Worm (Caenorhabditis elegans) whole organism, young adult: ENCODE measurements around the gene Y69A2AR.31.

ENCODE experiments used
- B0261.1 ChIP-seq: sonication (generic microtip); optimal IDR thresholded peaks from 2 replicates; lab custom pipeline; 2016; ENCODE audit warnings: mild to moderate bottlenecking, missing genetic modification characterization, moderate library complexity, missing compliant biosample characterization
- C06A6.2 ChIP-seq: fragments of 200-800 bp; sonication (Bioruptor generic); conservative IDR thresholded peaks from 2 replicates; pipeline ENCODE4 v1.3.6; 2022; ENCODE audit warnings: missing genetic modification characterization, missing compliant biosample characterization
- D2030.7 ChIP-seq: fragments of 200-800 bp; sonication (Bioruptor generic); IDR thresholded peaks from 2 replicates; pipeline ENCODE4 v1.3.6; 2022; ENCODE audit warnings: missing genetic modification reagents, missing genetic modification characterization, missing compliant biosample characterization
- F22D6.2 ChIP-seq: sonication (generic microtip); optimal IDR thresholded peaks from 2 replicates; lab custom pipeline; 2016; ENCODE audit warnings: mild to moderate bottlenecking, missing genetic modification characterization, missing compliant biosample characterization
- F23B12.7 ChIP-seq: sonication (generic microtip); optimal IDR thresholded peaks from 2 replicates; lab custom pipeline; 2017; ENCODE audit warnings: missing genetic modification characterization, mild to moderate bottlenecking, missing compliant biosample characterization, antibody characterized with exemption, moderate library complexity; ENCODE audit not compliant: insufficient read depth
- F33H1.4 ChIP-seq: fragments of 200-800 bp; sonication (Bioruptor generic); IDR thresholded peaks from 2 replicates; pipeline ENCODE4 v1.3.6; 2022; ENCODE audit warnings: missing genetic modification reagents, missing genetic modification characterization, missing compliant biosample characterization
- F52B5.7 ChIP-seq: sonication (generic microtip); optimal IDR thresholded peaks from 2 replicates; lab custom pipeline; 2016; ENCODE audit warnings: mild to moderate bottlenecking, missing genetic modification characterization, missing compliant biosample characterization
- F57C9.4 ChIP-seq: sonication (generic microtip); optimal IDR thresholded peaks from 2 replicates; lab custom pipeline; 2017; ENCODE audit warnings: mild to moderate bottlenecking, missing genetic modification characterization, missing compliant biosample characterization
- T26A5.8 ChIP-seq: sonication (generic microtip); optimal IDR thresholded peaks from 2 replicates; lab custom pipeline; 2016; ENCODE audit warnings: missing genetic modification characterization, missing compliant biosample characterization
- Y53G8AR.9 ChIP-seq: fragments of 200-800 bp; sonication (Bioruptor generic); conservative IDR thresholded peaks from 2 replicates; pipeline ENCODE4 v1.3.6; 2022; ENCODE audit warnings: missing genetic modification reagents, missing genetic modification characterization, missing compliant biosample characterization
- Y56A3A.18 ChIP-seq: fragments of 200-800 bp; sonication (Bioruptor generic); IDR thresholded peaks from 2 replicates; pipeline ENCODE4 v1.3.6; 2022; ENCODE audit warnings: missing genetic modification reagents, missing genetic modification characterization, missing compliant biosample characterization
- Y79H2A.3 ChIP-seq: fragments of 200-800 bp; sonication (Bioruptor generic); conservative IDR thresholded peaks from 2 replicates; pipeline ENCODE4 v1.3.6; 2022; ENCODE audit warnings: missing genetic modification reagents, missing genetic modification characterization, missing compliant biosample characterization
- aptf-3 ChIP-seq: fragments of 200-800 bp; sonication (Bioruptor generic); IDR thresholded peaks from 2 replicates; pipeline ENCODE4 v1.3.6; 2022; ENCODE audit warnings: missing genetic modification characterization, missing compliant biosample characterization
- attf-3 ChIP-seq: fragments of 200-800 bp; sonication (Bioruptor generic); conservative IDR thresholded peaks from 2 replicates; pipeline ENCODE4 v1.3.6; 2022; ENCODE audit warnings: missing genetic modification reagents, missing genetic modification characterization, missing compliant biosample characterization
- attf-5 ChIP-seq: fragments of 200-800 bp; sonication (Bioruptor generic); optimal IDR thresholded peaks from 2 replicates; lab custom pipeline; 2018; ENCODE audit warnings: mild to moderate bottlenecking, missing genetic modification characterization, missing compliant biosample characterization
- ceh-58 ChIP-seq: fragments of 200-800 bp; sonication (Bioruptor generic); IDR thresholded peaks from 2 replicates; pipeline ENCODE4 v1.3.6; 2022; ENCODE audit warnings: missing genetic modification characterization, missing compliant biosample characterization
- ceh-79 ChIP-seq: sonication (generic microtip); optimal IDR thresholded peaks from 2 replicates; lab custom pipeline; 2017; ENCODE audit warnings: mild to moderate bottlenecking, missing genetic modification characterization, missing compliant biosample characterization
- chd-7 ChIP-seq: sonication (generic microtip); optimal IDR thresholded peaks from 2 replicates; lab custom pipeline; 2016; ENCODE audit warnings: mild to moderate bottlenecking, missing genetic modification characterization, moderate library complexity, missing compliant biosample characterization
- die-1 ChIP-seq: sonication (generic microtip); optimal IDR thresholded peaks from 2 replicates; lab custom pipeline; 2016; ENCODE audit warnings: missing genotype, mild to moderate bottlenecking, missing genetic modification characterization, missing compliant biosample characterization
- dpff-1 ChIP-seq: sonication (generic microtip); optimal IDR thresholded peaks from 2 replicates; lab custom pipeline; 2017; ENCODE audit warnings: mild to moderate bottlenecking, missing genetic modification characterization, missing compliant biosample characterization
- egrh-3 ChIP-seq: fragments of 200-800 bp; sonication (Bioruptor generic); IDR thresholded peaks from 2 replicates; pipeline ENCODE4 v1.3.6; 2022; ENCODE audit warnings: missing genetic modification reagents, missing genetic modification characterization, missing compliant biosample characterization
- fkh-3 ChIP-seq: sonication (generic microtip); optimal IDR thresholded peaks from 2 replicates; lab custom pipeline; 2016; ENCODE audit warnings: mild to moderate bottlenecking, missing genetic modification characterization, missing compliant biosample characterization
- him-1 ChIP-seq: sonication (generic microtip); optimal IDR thresholded peaks from 2 replicates; lab custom pipeline; 2016; ENCODE audit warnings: missing genotype, missing genetic modification reagents, missing genetic modification characterization, missing compliant biosample characterization
- hmg-1.2 ChIP-seq: fragments of 200-800 bp; sonication (Bioruptor generic); IDR thresholded peaks from 2 replicates; pipeline ENCODE4 v1.3.6; 2022; ENCODE audit warnings: missing genetic modification reagents, missing genetic modification characterization, missing compliant biosample characterization
- hsf-1 ChIP-seq: fragments of 200-800 bp; sonication (Bioruptor generic); IDR thresholded peaks from 2 replicates; pipeline ENCODE4 v1.3.6; 2022; ENCODE audit warnings: missing genetic modification reagents, missing genetic modification characterization, missing compliant biosample characterization
- lag-1 ChIP-seq: fragments of 200-800 bp; sonication (Bioruptor generic); IDR thresholded peaks from 2 replicates; pipeline ENCODE4 v1.3.6; 2022; ENCODE audit warnings: missing genetic modification reagents, missing genetic modification characterization, missing compliant biosample characterization
- let-526 ChIP-seq: fragments of 200-800 bp; sonication (Bioruptor generic); IDR thresholded peaks from 2 replicates; pipeline ENCODE4 v1.3.6; 2022; ENCODE audit warnings: missing genetic modification reagents, missing genetic modification characterization, missing compliant biosample characterization
- let-607 ChIP-seq, 2 experiments: fragments of 200-800 bp in 1 of 2; sonication (Bioruptor generic) in 1 of 2; sonication (generic microtip) in 1 of 2; optimal IDR thresholded peaks; 2 replicates each; lab custom pipeline; 2016 to 2018; ENCODE audit warnings: mild to moderate bottlenecking in 2 of 2, missing compliant biosample characterization in 2 of 2, missing genetic modification characterization in 2 of 2, moderate library complexity in 2 of 2, missing genotype in 1 of 2
- lin-40 ChIP-seq: sonication (generic microtip); optimal IDR thresholded peaks from 2 replicates; lab custom pipeline; 2016; ENCODE audit warnings: missing genetic modification characterization, mild to moderate bottlenecking, missing compliant biosample characterization, missing genotype, missing genetic modification reagents
- lin-54 ChIP-seq: fragments of 200-800 bp; sonication (Bioruptor generic); optimal IDR thresholded peaks from 2 replicates; lab custom pipeline; 2018; ENCODE audit warnings: mild to moderate bottlenecking, missing genetic modification characterization, missing compliant biosample characterization
- lsl-1 ChIP-seq: fragments of 200-800 bp; sonication (Bioruptor generic); optimal IDR thresholded peaks from 2 replicates; lab custom pipeline; 2018; ENCODE audit warnings: mild to moderate bottlenecking, missing genetic modification characterization, moderate library complexity, missing compliant biosample characterization
- madf-10 ChIP-seq: sonication (generic microtip); optimal IDR thresholded peaks from 2 replicates; lab custom pipeline; 2016; ENCODE audit warnings: mild to moderate bottlenecking, missing genetic modification characterization, missing compliant biosample characterization
- mel-28 ChIP-seq: sonication (generic microtip); optimal IDR thresholded peaks from 2 replicates; lab custom pipeline; 2016; ENCODE audit warnings: borderline replicate concordance, mild to moderate bottlenecking, missing genetic modification characterization, missing compliant biosample characterization
- nhr-80 ChIP-seq: sonication (generic microtip); optimal IDR thresholded peaks from 2 replicates; lab custom pipeline; 2016; ENCODE audit warnings: missing genetic modification characterization, missing compliant biosample characterization
- repo-1 ChIP-seq: sonication (generic microtip); optimal IDR thresholded peaks from 2 replicates; lab custom pipeline; 2017; ENCODE audit warnings: mild to moderate bottlenecking, missing genetic modification characterization, missing compliant biosample characterization
- rpc-1 ChIP-seq, 2 experiments: fragments of 150-350 bp in 1 of 2; sonication (generic microtip) in 1 of 2; optimal IDR thresholded peaks; 2 replicates each; lab custom pipeline; 2014 to 2018; ENCODE audit warnings: missing biosample characterization in 1 of 2, missing genetic modification characterization in 1 of 2, missing genetic modification reagents in 1 of 2, missing genotype in 1 of 2
- sea-2 ChIP-seq: fragments of 200-800 bp; sonication (Bioruptor generic); IDR thresholded peaks from 2 replicates; pipeline ENCODE4 v1.3.6; 2022; ENCODE audit warnings: missing genetic modification characterization, missing compliant biosample characterization
- snpc-1.3 ChIP-seq: sonication (generic microtip); optimal IDR thresholded peaks from 2 replicates; lab custom pipeline; 2017; ENCODE audit warnings: missing genetic modification characterization, mild to moderate bottlenecking, missing compliant biosample characterization, antibody characterized with exemption, moderate library complexity, missing genotype, missing genetic modification reagents; ENCODE audit not compliant: insufficient read depth
- snpc-4 ChIP-seq, 5 experiments: fragments of 150-350 bp in 1 of 5; sonication (generic microtip) in 4 of 5; optimal IDR thresholded peaks; 2 replicates each; lab custom pipeline; 2014 to 2018; ENCODE audit warnings: missing genetic modification characterization in 5 of 5, missing biosample characterization in 3 of 5, antibody characterized with exemption in 2 of 5, mild to moderate bottlenecking in 2 of 5, missing compliant biosample characterization in 2 of 5, missing genotype in 2 of 5, moderate library complexity in 2 of 5, missing genetic modification reagents in 1 of 5
- sptf-2 ChIP-seq: fragments of 200-800 bp; sonication (Bioruptor generic); optimal IDR thresholded peaks from 2 replicates; lab custom pipeline; 2018; ENCODE audit warnings: mild to moderate bottlenecking, missing genetic modification characterization, missing compliant biosample characterization
- tbp1 ChIP-seq: fragments of 200-800 bp; sonication (Bioruptor generic); optimal IDR thresholded peaks from 2 replicates; lab custom pipeline; 2018; ENCODE audit warnings: mild to moderate bottlenecking, missing genetic modification characterization, missing compliant biosample characterization
- unc-62 ChIP-seq: fragments of 150-350 bp; optimal IDR thresholded peaks from 2 replicates; lab custom pipeline; 2014; ENCODE audit warnings: missing biosample characterization, missing genetic modification reagents, missing genetic modification characterization
- xnd-1 ChIP-seq: sonication (generic microtip); optimal IDR thresholded peaks from 2 replicates; lab custom pipeline; 2016; ENCODE audit warnings: missing genotype, missing genetic modification reagents, missing genetic modification characterization, missing compliant biosample characterization
- zfh-2 ChIP-seq: fragments of 200-800 bp; sonication (Bioruptor generic); conservative IDR thresholded peaks from 2 replicates; pipeline ENCODE4 v1.3.6; 2022; ENCODE audit warnings: missing genetic modification reagents, missing genetic modification characterization, missing compliant biosample characterization
- ztf-18 ChIP-seq: sonication (generic microtip); optimal IDR thresholded peaks from 2 replicates; lab custom pipeline; 2016; ENCODE audit warnings: missing genotype, mild to moderate bottlenecking, missing genetic modification characterization, missing compliant biosample characterization
- ztf-22 ChIP-seq: fragments of 200-800 bp; sonication (Bioruptor generic); optimal IDR thresholded peaks from 2 replicates; lab custom pipeline; 2018; ENCODE audit warnings: mild to moderate bottlenecking, missing genetic modification characterization, moderate library complexity, missing compliant biosample characterization
- ztf-28 ChIP-seq: fragments of 200-800 bp; sonication (Bioruptor generic); IDR thresholded peaks from 2 replicates; pipeline ENCODE4 v1.3.6; 2022; ENCODE audit warnings: missing genetic modification reagents, missing genetic modification characterization, missing compliant biosample characterization
- ztf-6 ChIP-seq: fragments of 200-800 bp; sonication (Bioruptor generic); IDR thresholded peaks from 2 replicates; pipeline ENCODE4 v1.3.6; 2022; ENCODE audit warnings: missing genetic modification reagents, missing genetic modification characterization, missing compliant biosample characterization

Y69A2AR.31 gene

DNA sequence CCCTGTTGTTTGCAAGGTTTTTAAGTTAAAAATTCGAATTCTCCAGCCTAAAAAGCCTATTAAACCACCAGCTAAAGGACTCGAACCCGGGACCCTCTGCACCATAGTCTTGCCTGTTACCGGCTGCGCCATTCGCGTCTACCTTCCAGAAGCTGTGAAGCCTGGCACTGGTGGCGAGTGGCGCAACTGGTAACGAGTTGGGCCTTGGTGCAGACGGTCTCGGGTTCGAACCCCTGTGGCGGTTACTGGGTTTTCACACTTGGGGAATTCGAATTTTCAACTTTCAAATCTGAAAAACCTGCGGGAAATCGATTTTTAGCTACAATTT lies 61.0 kb downstream of the Y69A2AR.31 start (continued):
- TF ChIP-seq C06A6.2 (GFP tag; lab: Robert Waterston, UW): no peak
- TF ChIP-seq ztf-18 (tag; lab: Kevin White, UChicago): no peak
- no peak for TF ChIP-seq F23B12.7 (tag; lab: Kevin White, UChicago)
- TF ChIP-seq sptf-2 (GFP tag; lab: Kevin White, UChicago): peak; percentile 32
- no peak for TF ChIP-seq lsl-1 (GFP tag; lab: Kevin White, UChicago)
- TF ChIP-seq Y53G8AR.9 (GFP tag; lab: Robert Waterston, UW): no peak
- TF ChIP-seq F52B5.7 (tag; lab: Kevin White, UChicago): no peak
- TF ChIP-seq F57C9.4 (tag; lab: Kevin White, UChicago): no peak
- no peak for TF ChIP-seq dpff-1 (tag; lab: Kevin White, UChicago)
- peak; percentile 39 for TF ChIP-seq F33H1.4
- TF ChIP-seq snpc-1.3 (tag; lab: Kevin White, UChicago): no peak
- TF ChIP-seq lin-40 (tag; lab: Kevin White, UChicago): no peak
- TF ChIP-seq rpc-1 (optimal IDR thresholded peaks at IDR 0.05; lab: Kevin White, UChicago): no peak
- peak; percentile 24 for TF ChIP-seq rpc-1 (tag; optimal IDR thresholded peaks at IDR 0.05; lab: Kevin White, UChicago)
- TF ChIP-seq B0261.1 (tag; lab: Kevin White, UChicago): no peak
- TF ChIP-seq egrh-3: peak; percentile 45; the same call in 1 of the 2 replicates
- TF ChIP-seq aptf-3 (GFP tag; lab: Robert Waterston, UW): no peak
- TF ChIP-seq chd-7 (tag; lab: Kevin White, UChicago): peak; percentile 77
- TF ChIP-seq ztf-6: no peak
- TF ChIP-seq nhr-80 (tag; lab: Kevin White, UChicago): no peak
- peak; percentile 51; the same call in 1 of the 2 replicates for TF ChIP-seq D2030.7
- no peak for TF ChIP-seq die-1 (tag; lab: Kevin White, UChicago)
- TF ChIP-seq ztf-22 (GFP tag; lab: Kevin White, UChicago): no peak
- TF ChIP-seq zfh-2 (GFP tag; lab: Robert Waterston, UW): peak; percentile 84
- TF ChIP-seq let-607 (tag; optimal IDR thresholded peaks at IDR 0.05; lab: Kevin White, UChicago): peak in 1 of 2 experiments; percentile 11
- TF ChIP-seq T26A5.8 (tag; lab: Kevin White, UChicago): no peak
- TF ChIP-seq sea-2: peak; percentile 11; the same call in 1 of the 2 replicates
- TF ChIP-seq tbp1 (GFP tag; lab: Kevin White, UChicago): peak; percentile 47
- no peak for TF ChIP-seq fkh-3 (tag; lab: Kevin White, UChicago)
- no peak for TF ChIP-seq him-1 (tag; lab: Kevin White, UChicago)
- no peak for TF ChIP-seq ceh-58 (GFP tag; lab: Robert Waterston, UW)
- TF ChIP-seq Y79H2A.3 (GFP tag; lab: Robert Waterston, UW): no peak
- no peak for TF ChIP-seq madf-10 (tag; lab: Kevin White, UChicago)
- TF ChIP-seq repo-1: no peak
- no peak for TF ChIP-seq lag-1 (GFP tag; lab: Robert Waterston, UW)
- TF ChIP-seq attf-5 (GFP tag; lab: Kevin White, UChicago): no peak
- no peak for TF ChIP-seq snpc-4 (GFP tag; optimal IDR thresholded peaks at IDR 0.05; lab: Kevin White, UChicago)
- no peak for TF ChIP-seq snpc-4 (tag; optimal IDR thresholded peaks at IDR 0.05; lab: Kevin White, UChicago)
- no peak for TF ChIP-seq hmg-1.2 (GFP tag; lab: Robert Waterston, UW)
- TF ChIP-seq unc-62 (GFP tag; lab: Kevin White, UChicago): no peak
- TF ChIP-seq attf-3 (GFP tag; lab: Robert Waterston, UW): peak; percentile 49; the same call in 1 of the 2 replicates
- TF ChIP-seq hsf-1 (GFP tag; lab: Robert Waterston, UW): 0 out of 2 replicates have a peak, but pooled peaks have one; percentile 23
- no peak for TF ChIP-seq lin-54
- TF ChIP-seq Y56A3A.18: no peak
- no peak for TF ChIP-seq mel-28 (tag; lab: Kevin White, UChicago)
- no peak for TF ChIP-seq F22D6.2 (tag; lab: Kevin White, UChicago)
- no peak for TF ChIP-seq ztf-28 (GFP tag; lab: Robert Waterston, UW)
- no peak for TF ChIP-seq ceh-79 (tag; lab: Kevin White, UChicago)
- TF ChIP-seq let-526 (GFP tag; lab: Robert Waterston, UW): no peak; the same call in 1 of the 2 replicates
- TF ChIP-seq xnd-1 (tag; lab: Kevin White, UChicago): no peak
